Fruit fly (Drosophila melanogaster): ENCODE measurements around the gene HIP.

HIP gene

dm6 chrX:3777236-3777635 is 21.7 kb upstream of the HIP start (continued):
- TF ChIP-seq Chrac-16 (GFP tag; optimal IDR thresholded peaks at IDR 0.05) (no peak), tio (GFP tag; optimal IDR thresholded peaks at IDR 0.05) (no peak), eyg (GFP tag; optimal IDR thresholded peaks at IDR 0.05) (peak; percentile 37), Poxn (GFP tag; IDR thresholded peaks at IDR 0.05) (no peak), CG8944 (GFP tag; optimal IDR thresholded peaks at IDR 0.05) (no peak), HmgZ (tag; optimal IDR thresholded peaks at IDR 0.05) (peak; percentile 81), HHEX (GFP tag; optimal IDR thresholded peaks at IDR 0.05) (peak; percentile 75), CG2116 (GFP tag; optimal IDR thresholded peaks at IDR 0.05) (peak; percentile 4), CG17568 (GFP tag; optimal IDR thresholded peaks at IDR 0.05) (peak; percentile 58), YL-1 (GFP tag; optimal IDR thresholded peaks at IDR 0.05) (peak; percentile 33), CG13894 (tag; optimal IDR thresholded peaks at IDR 0.05) (peak; percentile 53), CG17359 (tag; optimal IDR thresholded peaks at IDR 0.05) (peak; percentile 44), CG10267 (tag; optimal IDR thresholded peaks at IDR 0.05) (no peak), Doc3 (GFP tag; IDR thresholded peaks at IDR 0.05; ENCODE audit: partially characterized antibody) (no peak), z (GFP tag; IDR thresholded peaks at IDR 0.05) (peak; percentile 84), lab (GFP tag; optimal IDR thresholded peaks at IDR 0.05) (peak; percentile 81), Fer2 (tag; optimal IDR thresholded peaks at IDR 0.05) (no peak), CG2678 (tag; optimal IDR thresholded peaks at IDR 0.05) (peak; percentile 53), Dip3 (GFP tag; optimal IDR thresholded peaks at IDR 0.05) (no peak), sc (optimal IDR thresholded peaks at IDR 0.05) (no peak), sc (GFP tag; optimal IDR thresholded peaks at IDR 0.05) (peak; percentile 52), CG15696 (tag; optimal IDR thresholded peaks at IDR 0.05) (peak; percentile 50), BEAF-32 (GFP tag; optimal IDR thresholded peaks at IDR 0.05) (no peak), CG8765 (GFP tag; IDR thresholded peaks at IDR 0.05) (no peak), CG4328 (GFP tag; optimal IDR thresholded peaks at IDR 0.05) (peak; percentile 72), CG10543 (GFP tag; optimal IDR thresholded peaks at IDR 0.05) (peak; percentile 80), shn (GFP tag; optimal IDR thresholded peaks at IDR 0.05) (peak; percentile 15), sim (GFP tag; IDR thresholded peaks at IDR 0.05) (no peak), CG6254 (GFP tag; optimal IDR thresholded peaks at IDR 0.05) (peak; percentile 15), CG6683 (GFP tag; optimal IDR thresholded peaks at IDR 0.05) (peak; percentile 67), CG13287 (GFP tag; IDR thresholded peaks at IDR 0.05; ENCODE audit: partially characterized antibody) (peak; percentile 45), CG12155 (GFP tag; optimal IDR thresholded peaks at IDR 0.05) (peak; percentile 35), Gsc (GFP tag; IDR thresholded peaks at IDR 0.05) (no peak), Elba2 (GFP tag; optimal IDR thresholded peaks at IDR 0.05) (no peak), dysf (GFP tag; IDR thresholded peaks at IDR 0.05) (peak; percentile 25; the same call in 1 of the 3 replicates), CG5953 (GFP tag; IDR thresholded peaks at IDR 0.05) (no peak), CG43689 (GFP tag; IDR thresholded peaks at IDR 0.05) (no peak), disco-r (GFP tag; optimal IDR thresholded peaks at IDR 0.05) (peak; percentile 16), D (optimal IDR thresholded peaks at IDR 0.05) (no peak), D (GFP tag; optimal IDR thresholded peaks at IDR 0.05) (peak; percentile 61), H2.0 (GFP tag; IDR thresholded peaks at IDR 0.05) (no peak), CG12104 (GFP tag; optimal IDR thresholded peaks at IDR 0.05) (peak; percentile 23), phol (tag; optimal IDR thresholded peaks at IDR 0.05) (no peak), NC2β (GFP tag; optimal IDR thresholded peaks at IDR 0.05) (peak; percentile 49), Lpt (GFP tag; optimal IDR thresholded peaks at IDR 0.05) (no peak), CG7987 (GFP tag; optimal IDR thresholded peaks at IDR 0.05) (peak; percentile 90), Bteb2 (GFP tag; optimal IDR thresholded peaks at IDR 0.05) (peak; percentile 1), dm (GFP tag; optimal IDR thresholded peaks at IDR 0.05) (peak; percentile 67), trem (tag; optimal IDR thresholded peaks at IDR 0.05) (peak; percentile 28), Side (GFP tag; optimal IDR thresholded peaks at IDR 0.05) (peak; percentile 65), CG11723 (GFP tag; optimal IDR thresholded peaks at IDR 0.05) (peak; percentile 55), dimm (GFP tag; IDR thresholded peaks at IDR 0.05) (no peak)
